Worm (Caenorhabditis elegans) whole organism, L1 larva: ENCODE measurements around the gene F46G10.4.

Experiments used
- C04F5.9 ChIP-seq: sonication (generic microtip); optimal IDR thresholded peaks from 2 replicates; lab custom pipeline; 2016; ENCODE audit warnings: missing genetic modification characterization, missing compliant biosample characterization
- C16A3.4 ChIP-seq: fragments of 150-350 bp; optimal IDR thresholded peaks from 2 replicates; lab custom pipeline; 2014; ENCODE audit warnings: missing biosample characterization, missing genetic modification characterization
- Y116A8C.19 ChIP-seq: sonication (generic microtip); optimal IDR thresholded peaks from 2 replicates; lab custom pipeline; 2016; ENCODE audit warnings: missing compliant biosample characterization, missing genetic modification characterization, borderline replicate concordance
- aha-1 ChIP-seq: fragments of 150-350 bp; optimal IDR thresholded peaks from 2 replicates; lab custom pipeline; 2014; ENCODE audit warnings: missing biosample characterization, missing genetic modification characterization
- ama-1 ChIP-seq: fragments of 150-350 bp; optimal IDR thresholded peaks from 2 replicates; lab custom pipeline; 2014
- blmp-1 ChIP-seq: fragments of 150-350 bp; optimal IDR thresholded peaks from 2 replicates; lab custom pipeline; 2014; ENCODE audit warnings: missing biosample characterization, missing genetic modification characterization
- ceh-63 ChIP-seq: fragments of 200-800 bp; sonication (Bioruptor generic); optimal IDR thresholded peaks from 2 replicates; lab custom pipeline; 2018; ENCODE audit warnings: mild to moderate bottlenecking, missing genetic modification characterization, missing compliant biosample characterization
- ceh-82 ChIP-seq, 3 experiments: fragments of 150-350 bp in 1 of 3; sonication (generic microtip) in 2 of 3; optimal IDR thresholded peaks; 2 replicates each; lab custom pipeline; 2014 to 2017; ENCODE audit warnings: missing biosample characterization in 3 of 3, missing genetic modification characterization in 3 of 3
- dpl-1 ChIP-seq, 3 experiments: fragments of 150-350 bp in 2 of 3; sonication (generic microtip) in 1 of 3; optimal IDR thresholded peaks; 2 replicates each; lab custom pipeline; 2014 to 2017; ENCODE audit warnings: missing biosample characterization in 3 of 3, missing genetic modification characterization in 3 of 3, missing genetic modification reagents in 3 of 3
- dsc-1 ChIP-seq: sonication (generic microtip); optimal IDR thresholded peaks from 2 replicates; lab custom pipeline; 2016; ENCODE audit warnings: mild to moderate bottlenecking, missing genetic modification characterization, missing compliant biosample characterization
- efl-1 ChIP-seq, 4 experiments: fragments of 150-350 bp; optimal IDR thresholded peaks in 3 of 4; peaks in 1 of 4; 1 replicate in 1 of 4; 2 replicates in 3 of 4; lab custom pipeline; 2014; ENCODE audit warnings: missing biosample characterization in 2 of 4, missing genetic modification characterization in 2 of 4, missing genetic modification reagents in 2 of 4
- efl-3 ChIP-seq: fragments of 200-800 bp; sonication (Bioruptor generic); optimal IDR thresholded peaks from 2 replicates; lab custom pipeline; 2018; ENCODE audit warnings: mild to moderate bottlenecking, missing genetic modification characterization, missing compliant biosample characterization
- egl-13 ChIP-seq: sonication (generic microtip); optimal IDR thresholded peaks from 2 replicates; lab custom pipeline; 2016; ENCODE audit warnings: missing genotype, missing genetic modification reagents, missing genetic modification characterization, missing compliant biosample characterization
- egl-27 ChIP-seq, 2 experiments: fragments of 150-350 bp in 1 of 2; sonication (generic microtip); optimal IDR thresholded peaks; 3 replicates each; lab custom pipeline; 2017 to 2018; ENCODE audit warnings: missing biosample characterization in 2 of 2, missing genetic modification characterization in 2 of 2, missing genetic modification reagents in 2 of 2
- elt-2 ChIP-seq: sonication (generic microtip); optimal IDR thresholded peaks from 2 replicates; lab custom pipeline; 2016; ENCODE audit warnings: missing genetic modification characterization, mild to moderate bottlenecking, inconsistent platforms, missing compliant biosample characterization, missing genetic modification reagents
- fkh-10 ChIP-seq: sonication (generic microtip); optimal IDR thresholded peaks from 2 replicates; lab custom pipeline; 2017; ENCODE audit warnings: missing biosample characterization, missing genetic modification reagents, missing genetic modification characterization
- fkh-8 ChIP-seq: sonication (generic microtip); optimal IDR thresholded peaks from 2 replicates; lab custom pipeline; 2016; ENCODE audit warnings: mild to moderate bottlenecking, missing genetic modification characterization, missing compliant biosample characterization
- fos-1 ChIP-seq: fragments of 150-350 bp; optimal IDR thresholded peaks from 2 replicates; lab custom pipeline; 2014; ENCODE audit warnings: missing biosample characterization, missing genetic modification characterization
- hlh-17 ChIP-seq: fragments of 200-800 bp; sonication (Bioruptor generic); optimal IDR thresholded peaks from 2 replicates; lab custom pipeline; 2018; ENCODE audit warnings: missing genetic modification characterization, mild to moderate bottlenecking, missing compliant biosample characterization, moderate library complexity, borderline replicate concordance
- irx-1 ChIP-seq: sonication (generic microtip); optimal IDR thresholded peaks from 2 replicates; lab custom pipeline; 2016; ENCODE audit warnings: missing genetic modification characterization, missing compliant biosample characterization
- isw-1 ChIP-seq: fragments of 200-800 bp; sonication (Bioruptor generic); IDR thresholded peaks from 2 replicates; pipeline ENCODE4 v1.3.6; 2022; ENCODE audit warnings: missing genetic modification characterization, missing compliant biosample characterization
- jun-1 ChIP-seq: fragments of 150-350 bp; optimal IDR thresholded peaks from 2 replicates; lab custom pipeline; 2014; ENCODE audit warnings: missing biosample characterization, missing genetic modification reagents, missing genetic modification characterization
- lin-15B ChIP-seq: fragments of 150-350 bp; sonication (generic microtip); optimal IDR thresholded peaks from 3 replicates; lab custom pipeline; 2014; ENCODE audit warnings: missing biosample characterization, missing genetic modification characterization
- lin-35 ChIP-seq, 2 experiments: fragments of 150-350 bp; optimal IDR thresholded peaks; 2 replicates each; lab custom pipeline; 2014; ENCODE audit warnings: missing biosample characterization in 2 of 2, missing genetic modification characterization in 2 of 2, missing genetic modification reagents in 2 of 2
- lin-39 ChIP-seq: fragments of 150-350 bp; optimal IDR thresholded peaks from 2 replicates; lab custom pipeline; 2014; ENCODE audit warnings: missing biosample characterization, missing genetic modification reagents, missing genetic modification characterization
- lir-3 ChIP-seq: sonication (generic microtip); optimal IDR thresholded peaks from 2 replicates; lab custom pipeline; 2016; ENCODE audit warnings: mild to moderate bottlenecking, missing genetic modification characterization, moderate library complexity, missing compliant biosample characterization; ENCODE audit not compliant: poor library complexity
- mdl-1 ChIP-seq, 2 experiments: fragments of 150-350 bp; optimal IDR thresholded peaks; 2 replicates each; lab custom pipeline; 2014 to 2017; ENCODE audit warnings: missing biosample characterization in 2 of 2, missing genetic modification characterization in 2 of 2, inconsistent platforms in 1 of 2
- mef-2 ChIP-seq: fragments of 150-350 bp; optimal IDR thresholded peaks from 2 replicates; lab custom pipeline; 2014; ENCODE audit warnings: missing biosample characterization, missing genetic modification characterization
- mep-1 ChIP-seq: fragments of 150-350 bp; optimal IDR thresholded peaks from 2 replicates; lab custom pipeline; 2014; ENCODE audit warnings: missing biosample characterization, missing genetic modification characterization
- nhr-20 ChIP-seq: sonication (generic microtip); optimal IDR thresholded peaks from 2 replicates; lab custom pipeline; 2016; ENCODE audit warnings: mild to moderate bottlenecking, missing genetic modification characterization, missing compliant biosample characterization
- nhr-237 ChIP-seq: fragments of 150-350 bp; optimal IDR thresholded peaks from 2 replicates; lab custom pipeline; 2014; ENCODE audit warnings: missing biosample characterization, missing genetic modification characterization
- nhr-28 ChIP-seq: fragments of 150-350 bp; optimal IDR thresholded peaks from 2 replicates; lab custom pipeline; 2014; ENCODE audit warnings: missing biosample characterization, missing genetic modification characterization
- nhr-76 ChIP-seq: sonication (generic microtip); optimal IDR thresholded peaks from 2 replicates; lab custom pipeline; 2017; ENCODE audit warnings: missing biosample characterization, missing genetic modification characterization
- nhr-84 ChIP-seq: sonication (generic microtip); optimal IDR thresholded peaks from 2 replicates; lab custom pipeline; 2017; ENCODE audit warnings: missing biosample characterization, missing genetic modification characterization
- nhr-85 ChIP-seq: sonication (generic microtip); peaks from one replicate; lab custom pipeline; 2016; ENCODE audit warnings: missing genetic modification characterization, inconsistent platforms, missing compliant biosample characterization
- nhr-90 ChIP-seq: sonication (generic microtip); optimal IDR thresholded peaks from 2 replicates; lab custom pipeline; 2016; ENCODE audit warnings: mild to moderate bottlenecking, missing genetic modification characterization, missing compliant biosample characterization; ENCODE audit not compliant: poor library complexity
- pag-3 ChIP-seq: sonication (generic microtip); optimal IDR thresholded peaks from 2 replicates; lab custom pipeline; 2017; ENCODE audit warnings: missing genetic modification characterization, mild to moderate bottlenecking, missing compliant biosample characterization, antibody characterized with exemption, borderline replicate concordance; ENCODE audit not compliant: insufficient read depth
- rnt-1 ChIP-seq: sonication (generic microtip); optimal IDR thresholded peaks from 2 replicates; lab custom pipeline; 2016; ENCODE audit warnings: mild to moderate bottlenecking, missing genetic modification characterization, moderate library complexity, missing compliant biosample characterization
- skn-1 ChIP-seq: fragments of 150-350 bp; optimal IDR thresholded peaks from 2 replicates; lab custom pipeline; 2014; ENCODE audit warnings: missing biosample characterization, missing genetic modification characterization
- snpc-4 ChIP-seq: fragments of 150-350 bp; optimal IDR thresholded peaks from 2 replicates; lab custom pipeline; 2014; ENCODE audit warnings: missing biosample characterization, missing genetic modification characterization
- swsn-7 ChIP-seq: sonication (generic microtip); optimal IDR thresholded peaks from 2 replicates; lab custom pipeline; 2016; ENCODE audit warnings: missing genetic modification characterization, missing compliant biosample characterization
- tbx-2 ChIP-seq: sonication (generic microtip); optimal IDR thresholded peaks from 2 replicates; lab custom pipeline; 2016; ENCODE audit warnings: missing genetic modification characterization, missing compliant biosample characterization
- tlp-1 ChIP-seq: fragments of 150-350 bp; optimal IDR thresholded peaks from 2 replicates; lab custom pipeline; 2014; ENCODE audit warnings: missing biosample characterization, missing genetic modification characterization
- unc-130 ChIP-seq: fragments of 150-350 bp; optimal IDR thresholded peaks from 2 replicates; lab custom pipeline; 2017; ENCODE audit warnings: missing biosample characterization, missing genetic modification characterization, inconsistent platforms
- unc-62 ChIP-seq: fragments of 150-350 bp; optimal IDR thresholded peaks from 2 replicates; lab custom pipeline; 2014; ENCODE audit warnings: missing biosample characterization, missing genetic modification reagents, missing genetic modification characterization
- unc-86 ChIP-seq: sonication (generic microtip); optimal IDR thresholded peaks from 2 replicates; lab custom pipeline; 2016; ENCODE audit warnings: missing genetic modification characterization, missing compliant biosample characterization
- vab-15 ChIP-seq: sonication (generic microtip); optimal IDR thresholded peaks from 2 replicates; lab custom pipeline; 2017; ENCODE audit warnings: missing genotype, mild to moderate bottlenecking, missing genetic modification characterization, missing compliant biosample characterization
- xbp-1 ChIP-seq: sonication (generic microtip); optimal IDR thresholded peaks from 2 replicates; lab custom pipeline; 2016; ENCODE audit warnings: missing genetic modification characterization, missing compliant biosample characterization
- zag-1 ChIP-seq: fragments of 150-350 bp; optimal IDR thresholded peaks from 2 replicates; lab custom pipeline; 2014; ENCODE audit warnings: missing biosample characterization, missing genetic modification characterization
- zip-4 ChIP-seq: fragments of 200-800 bp; sonication (Bioruptor generic); optimal IDR thresholded peaks from 2 replicates; lab custom pipeline; 2018; ENCODE audit warnings: mild to moderate bottlenecking, missing genetic modification characterization, moderate library complexity, missing compliant biosample characterization
- ztf-11 ChIP-seq, 2 experiments: sonication (generic microtip); optimal IDR thresholded peaks; 2 replicates each; lab custom pipeline; 2016 to 2017; ENCODE audit warnings: missing genetic modification characterization in 2 of 2, missing biosample characterization in 1 of 2, missing compliant biosample characterization in 1 of 2

Gene F46G10.4

ce11 chrX:13306869-13307446 is 26.9 kb upstream of the F46G10.4 start (continued):
- TF ChIP-seq C16A3.4 (tag; lab: Kevin White, UChicago) (peak; percentile 93), fkh-10 (GFP tag; lab: Kevin White, UChicago) (peak; percentile 51), efl-1 (optimal IDR thresholded peaks at IDR 0.05; lab: Kevin White, UChicago) (peak; percentile 32 to 46), efl-1 (GFP tag; optimal IDR thresholded peaks at IDR 0.05 in 1 of 2; lab: Kevin White, UChicago) (peak in 1 of 2 experiments; percentile 91), fkh-8 (peak; percentile 80), egl-27 (tag; optimal IDR thresholded peaks at IDR 0.05; lab: Kevin White, UChicago) (peak in 1 of 2 experiments; percentile 59), nhr-84 (tag; lab: Kevin White, UChicago) (no peak), swsn-7 (peak; percentile 81), xbp-1 (tag; lab: Kevin White, UChicago) (peak; percentile 70), dsc-1 (peak; percentile 84), tlp-1 (tag; lab: Kevin White, UChicago) (no peak), mdl-1 (tag; optimal IDR thresholded peaks at IDR 0.05; lab: Kevin White, UChicago) (peak in 1 of 2 experiments; percentile 88), lin-39 (peak; percentile 24), snpc-4 (tag; lab: Kevin White, UChicago) (peak; percentile 26), ztf-11 (tag; optimal IDR thresholded peaks at IDR 0.05; lab: Kevin White, UChicago) (peak in 1 of 2 experiments; percentile 63), nhr-28 (no peak), lir-3 (tag; lab: Kevin White, UChicago) (peak; percentile 86), lin-35 (GFP tag; optimal IDR thresholded peaks at IDR 0.05; lab: Kevin White, UChicago) (peak; percentile 43 to 74), Y116A8C.19 (no peak), rnt-1 (tag; lab: Kevin White, UChicago) (peak; percentile 83), vab-15 (peak; percentile 11), zip-4 (no peak), irx-1 (peak; percentile 52), nhr-90 (peak; percentile 83), mef-2 (tag; lab: Kevin White, UChicago) (peak; percentile 12), egl-13 (peak; percentile 58), isw-1 (GFP tag; lab: Robert Waterston, UW) (peak; percentile 25; the same call in 1 of the 2 replicates), tbx-2 (tag; lab: Kevin White, UChicago) (peak; percentile 72), efl-3 (GFP tag; lab: Kevin White, UChicago) (no peak), jun-1 (peak; percentile 73), nhr-237 (tag; lab: Kevin White, UChicago) (peak; percentile 4), C04F5.9 (no peak), nhr-85 (tag; lab: Kevin White, UChicago) (peak; percentile 54), unc-86 (peak; percentile 58), ceh-82 (tag; optimal IDR thresholded peaks at IDR 0.05; lab: Kevin White, UChicago) (peak; percentile 11 to 73 (median 65)), hlh-17 (GFP tag; lab: Kevin White, UChicago) (no peak), pag-3 (tag; lab: Kevin White, UChicago) (no peak), ceh-63 (GFP tag; lab: Kevin White, UChicago) (no peak), elt-2 (tag; lab: Kevin White, UChicago) (peak; percentile 31), unc-130 (tag; lab: Kevin White, UChicago) (peak; percentile 78), mep-1 (tag; lab: Kevin White, UChicago) (peak; percentile 91), nhr-76 (tag; lab: Kevin White, UChicago) (peak; percentile 31), zag-1 (tag; lab: Kevin White, UChicago) (no peak), skn-1 (tag; lab: Kevin White, UChicago) (peak; percentile 78), fos-1 (tag; lab: Kevin White, UChicago) (peak; percentile 71), lin-15B (tag; lab: Kevin White, UChicago) (peak; percentile 17), aha-1 (tag; lab: Kevin White, UChicago) (no peak), unc-62 (GFP tag; lab: Kevin White, UChicago) (no peak), ama-1 (lab: Kevin White, UChicago) (no peak), blmp-1 (tag; lab: Kevin White, UChicago) (peak; percentile 58), nhr-20 (tag; lab: Kevin White, UChicago) (peak; percentile 81), dpl-1 (GFP tag; optimal IDR thresholded peaks at IDR 0.05; lab: Kevin White, UChicago) (peak in 2 of 3 experiments; percentile 40 to 43)
